Fruit fly (Drosophila melanogaster) whole organism, wandering third instar larva: ENCODE data around the gene CG7255.

Experiments
- Abd-B ChIP-seq: fragments of >200 bp; optimal IDR thresholded peaks from 2 replicates; lab custom pipeline; 2017; ENCODE audit warnings: missing biosample characterization, missing genetic modification characterization
- Dfd ChIP-seq: fragments of >200 bp; optimal IDR thresholded peaks from 2 replicates; lab custom pipeline; 2017; ENCODE audit warnings: missing biosample characterization, missing genetic modification characterization
- HLH106 ChIP-seq: fragments of 200-800 bp; optimal IDR thresholded peaks from 3 replicates; lab custom pipeline; 2019; ENCODE audit warnings: missing biosample characterization, mild to moderate bottlenecking, missing genetic modification characterization, moderate library complexity
- Hr78 ChIP-seq: fragments of >200 bp; optimal IDR thresholded peaks from 2 replicates; lab custom pipeline; 2017; ENCODE audit warnings: missing biosample characterization, missing genetic modification characterization
- N ChIP-seq: fragments of >200 bp; optimal IDR thresholded peaks from 2 replicates; lab custom pipeline; 2018; ENCODE audit warnings: missing biosample characterization, missing external identifiers, missing genetic modification characterization
- Sp1 ChIP-seq: fragments of 200-800 bp; sonication (Bioruptor generic); optimal IDR thresholded peaks from 3 replicates; lab custom pipeline; 2019; ENCODE audit warnings: missing biosample characterization, mild to moderate bottlenecking, missing genetic modification characterization, moderate library complexity
- Vsx2 ChIP-seq: fragments of 200-300, 225-300 bp; sonication (Bioruptor generic); optimal IDR thresholded peaks from 2 replicates; lab custom pipeline; 2018; ENCODE audit warnings: missing biosample characterization, missing genetic modification characterization; ENCODE audit not compliant: partially characterized antibody
- h ChIP-seq: fragments of 200-800 bp; sonication (Bioruptor generic); optimal IDR thresholded peaks from 3 replicates; lab custom pipeline; 2016; ENCODE audit warnings: missing biosample characterization, mild to moderate bottlenecking, missing genetic modification characterization
- pan ChIP-seq: fragments of >200 bp; optimal IDR thresholded peaks from 2 replicates; lab custom pipeline; 2017
- psq ChIP-seq: fragments of 200-800 bp; sonication (Bioruptor generic); optimal IDR thresholded peaks from 3 replicates; lab custom pipeline; 2017; ENCODE audit warnings: missing biosample characterization, mild to moderate bottlenecking, missing genetic modification characterization, moderate library complexity
- rgr ChIP-seq: fragments of 200-800 bp; sonication (Bioruptor generic); optimal IDR thresholded peaks from 3 replicates; lab custom pipeline; 2016; ENCODE audit warnings: missing biosample characterization, mild to moderate bottlenecking, missing genetic modification characterization
- usp ChIP-seq: fragments of >200 bp; optimal IDR thresholded peaks from 2 replicates; lab custom pipeline; 2017; ENCODE audit warnings: missing biosample characterization, missing genetic modification characterization

dm6 chr3L:15334640-15335039, 30.6 kb downstream of the CG7255 start:
- TF ChIP-seq h (GFP tag; lab: Kevin White, UChicago) (no peak), Dfd (no peak), Abd-B (GFP tag; lab: Kevin White, UChicago) (no peak), N (GFP tag; lab: Kevin White, UChicago) (no peak), pan (lab: Kevin White, UChicago) (no peak), Hr78 (GFP tag; lab: Kevin White, UChicago) (no peak), rgr (GFP tag; lab: Kevin White, UChicago) (no peak), HLH106 (tag; lab: Kevin White, UChicago) (no peak), Vsx2 (no peak), psq (GFP tag; lab: Kevin White, UChicago) (no peak), Sp1 (no peak), usp (GFP tag; lab: Kevin White, UChicago) (no peak)
